Worm (Caenorhabditis elegans) whole organism, L4 larva: ENCODE results near the gene rsp-6.
A peak's percentile ranks its signal among the peaks of the same experiment; 100 is the strongest.

ENCODE experiments used
- T26A8.4 ChIP-seq: fragments of 200-800 bp; sonication (Bioruptor generic); IDR thresholded peaks from 2 replicates; pipeline ENCODE4 v1.3.6; 2022; ENCODE audit warnings: missing genetic modification characterization, missing compliant biosample characterization
- Y105C5A.15 ChIP-seq: fragments of 200-800 bp; sonication (Bioruptor generic); IDR thresholded peaks from 2 replicates; pipeline ENCODE4 v1.3.6; 2022; ENCODE audit warnings: missing genetic modification characterization, missing compliant biosample characterization
- aha-1 ChIP-seq: fragments of 150-350 bp; peaks from one replicate; lab custom pipeline; 2014; ENCODE audit warnings: missing biosample characterization, missing genetic modification characterization
- arid-1 ChIP-seq: fragments of 200-800 bp; sonication (Bioruptor generic); conservative IDR thresholded peaks from 2 replicates; pipeline ENCODE4 v1.3.6; 2022; ENCODE audit warnings: missing genetic modification reagents, missing genetic modification characterization, missing compliant biosample characterization
- ceh-20 ChIP-seq: fragments of 200-800 bp; sonication (Bioruptor generic); IDR thresholded peaks from 2 replicates; pipeline ENCODE4 v1.3.6; 2022; ENCODE audit warnings: missing genetic modification reagents, missing genetic modification characterization, missing compliant biosample characterization
- ceh-28 ChIP-seq: fragments of 150-350 bp; optimal IDR thresholded peaks from 2 replicates; lab custom pipeline; 2014; ENCODE audit warnings: missing biosample characterization, missing genetic modification reagents, missing genetic modification characterization
- ceh-32 ChIP-seq: sonication (generic microtip); optimal IDR thresholded peaks from 2 replicates; lab custom pipeline; 2016; ENCODE audit warnings: mild to moderate bottlenecking, missing genetic modification characterization, missing compliant biosample characterization; ENCODE audit not compliant: poor library complexity
- ceh-62 ChIP-seq: sonication (generic microtip); optimal IDR thresholded peaks from 2 replicates; lab custom pipeline; 2017; ENCODE audit warnings: missing biosample characterization, missing genetic modification characterization
- ces-1 ChIP-seq: fragments of 150-350 bp; sonication (generic microtip); optimal IDR thresholded peaks from 4 replicates; lab custom pipeline; 2014; ENCODE audit warnings: missing biosample characterization, missing genetic modification reagents, missing genetic modification characterization
- ctbp-1 ChIP-seq: fragments of 200-800 bp; sonication (Bioruptor generic); IDR thresholded peaks from 2 replicates; pipeline ENCODE4 v1.3.6; 2022; ENCODE audit warnings: missing genetic modification reagents, missing genetic modification characterization, missing compliant biosample characterization
- daf-16 ChIP-seq, 3 experiments: sonication (generic microtip); optimal IDR thresholded peaks; 2 replicates each; lab custom pipeline; 2016 to 2017; ENCODE audit warnings: missing genetic modification characterization in 3 of 3, missing genetic modification reagents in 3 of 3, mild to moderate bottlenecking in 2 of 3, missing compliant biosample characterization in 2 of 3, missing biosample characterization in 1 of 3, moderate library complexity in 1 of 3
- daf-19 ChIP-seq: fragments of 200-800 bp; sonication (Bioruptor generic); conservative IDR thresholded peaks from 2 replicates; pipeline ENCODE4 v1.3.6; 2022; ENCODE audit warnings: missing genetic modification characterization, missing compliant biosample characterization
- dmd-9 ChIP-seq: fragments of 200-800 bp; sonication (Bioruptor generic); IDR thresholded peaks from 2 replicates; pipeline ENCODE4 v1.3.6; 2022; ENCODE audit warnings: missing genetic modification reagents, missing genetic modification characterization, missing compliant biosample characterization
- dpl-1 ChIP-seq: fragments of 150-350 bp; optimal IDR thresholded peaks from 2 replicates; lab custom pipeline; 2014; ENCODE audit warnings: missing biosample characterization, missing genetic modification reagents, missing genetic modification characterization
- duxl-1 ChIP-seq: sonication (generic microtip); optimal IDR thresholded peaks from 2 replicates; lab custom pipeline; 2016; ENCODE audit warnings: mild to moderate bottlenecking, missing genetic modification characterization, moderate library complexity, missing compliant biosample characterization; ENCODE audit not compliant: poor library complexity
- dve-1 ChIP-seq: sonication (generic microtip); optimal IDR thresholded peaks from 2 replicates; lab custom pipeline; 2017; ENCODE audit warnings: antibody characterized with exemption, mild to moderate bottlenecking, missing genetic modification characterization, missing compliant biosample characterization; ENCODE audit not compliant: insufficient read depth
- fkh-10 ChIP-seq: fragments of 150-350 bp; optimal IDR thresholded peaks from 2 replicates; lab custom pipeline; 2014; ENCODE audit warnings: missing biosample characterization, missing genetic modification reagents, missing genetic modification characterization
- hlh-11 ChIP-seq: fragments of 200-800 bp; sonication (Bioruptor generic); optimal IDR thresholded peaks from 2 replicates; lab custom pipeline; 2018; ENCODE audit warnings: mild to moderate bottlenecking, missing genetic modification characterization, missing compliant biosample characterization
- hlh-30 ChIP-seq: sonication (generic microtip); optimal IDR thresholded peaks from 2 replicates; lab custom pipeline; 2017; ENCODE audit warnings: antibody characterized with exemption, mild to moderate bottlenecking, missing genetic modification characterization, missing compliant biosample characterization; ENCODE audit not compliant: insufficient read depth
- hmg-1.1 ChIP-seq: fragments of 200-800 bp; sonication (Bioruptor generic); IDR thresholded peaks from 2 replicates; pipeline ENCODE4 v1.3.6; 2022; ENCODE audit warnings: missing genetic modification reagents, missing genetic modification characterization, missing compliant biosample characterization
- lin-1 ChIP-seq: fragments of 200-800 bp; sonication (Bioruptor generic); IDR thresholded peaks from 2 replicates; pipeline ENCODE4 v1.3.6; 2022; ENCODE audit warnings: missing genetic modification reagents, missing genetic modification characterization, missing compliant biosample characterization
- lin-38 ChIP-seq: fragments of 200-800 bp; sonication (Bioruptor generic); IDR thresholded peaks from 2 replicates; pipeline ENCODE4 v1.3.6; 2022; ENCODE audit warnings: missing genetic modification reagents, missing genetic modification characterization, missing compliant biosample characterization
- lsy-2 ChIP-seq, 2 experiments: fragments of 150-350 bp in 1 of 2; sonication (generic microtip) in 1 of 2; optimal IDR thresholded peaks; 2 replicates each; lab custom pipeline; 2014 to 2017; ENCODE audit warnings: missing biosample characterization in 2 of 2, missing genetic modification characterization in 2 of 2
- mdl-1 ChIP-seq, 2 experiments: fragments of 150-350 bp in 1 of 2; sonication (generic microtip) in 1 of 2; optimal IDR thresholded peaks; 2 replicates each; lab custom pipeline; 2014 to 2017; ENCODE audit warnings: missing biosample characterization in 2 of 2, missing genetic modification characterization in 2 of 2
- mep-1 ChIP-seq: fragments of 150-350 bp; sonication (generic microtip); optimal IDR thresholded peaks from 3 replicates; lab custom pipeline; 2014; ENCODE audit warnings: missing biosample characterization, missing genetic modification characterization
- mxl-3 ChIP-seq: fragments of 200-800 bp; sonication (Bioruptor generic); optimal IDR thresholded peaks from 2 replicates; lab custom pipeline; 2018; ENCODE audit warnings: mild to moderate bottlenecking, missing genetic modification characterization, missing compliant biosample characterization
- nhr-102 ChIP-seq: sonication (generic microtip); optimal IDR thresholded peaks from 2 replicates; lab custom pipeline; 2016; ENCODE audit warnings: mild to moderate bottlenecking, missing genetic modification characterization, moderate library complexity, missing compliant biosample characterization
- nhr-11 ChIP-seq: fragments of 150-350 bp; optimal IDR thresholded peaks from 2 replicates; lab custom pipeline; 2014; ENCODE audit warnings: missing biosample characterization, missing genetic modification characterization
- nhr-28 ChIP-seq: fragments of 150-350 bp; optimal IDR thresholded peaks from 2 replicates; lab custom pipeline; 2014; ENCODE audit warnings: missing biosample characterization, missing genetic modification characterization
- nhr-77 ChIP-seq: fragments of 150-350 bp; optimal IDR thresholded peaks from 2 replicates; lab custom pipeline; 2014; ENCODE audit warnings: missing biosample characterization, missing genetic modification characterization
- pha-4 ChIP-seq, 2 experiments: fragments of 150-350 bp in 1 of 2; fragments of 200-800 bp in 1 of 2; sonication (Bioruptor generic) in 1 of 2; IDR thresholded peaks in 1 of 2; optimal IDR thresholded peaks in 1 of 2; 2 replicates each; pipeline versions ENCODE4 v1.3.6 to Lab custom; 2014 to 2022; ENCODE audit warnings: missing genetic modification characterization in 2 of 2, missing genetic modification reagents in 2 of 2, missing biosample characterization in 1 of 2, missing compliant biosample characterization in 1 of 2
- php-3 ChIP-seq: fragments of 200-800 bp; sonication (Bioruptor generic); IDR thresholded peaks from 2 replicates; pipeline ENCODE4 v1.3.6; 2022; ENCODE audit warnings: missing genetic modification reagents, missing genetic modification characterization, missing compliant biosample characterization
- rbr-2 ChIP-seq: sonication (generic microtip); optimal IDR thresholded peaks from 2 replicates; lab custom pipeline; 2016; ENCODE audit warnings: missing genotype, missing genetic modification characterization, missing compliant biosample characterization
- saeg-2 ChIP-seq: fragments of 200-800 bp; sonication (Bioruptor generic); IDR thresholded peaks from 2 replicates; pipeline ENCODE4 v1.3.6; 2022; ENCODE audit warnings: missing genetic modification reagents, missing genetic modification characterization, missing compliant biosample characterization
- snpc-1.2 ChIP-seq: fragments of 200-800 bp; sonication (Bioruptor generic); IDR thresholded peaks from 2 replicates; pipeline ENCODE4 v1.3.6; 2022; ENCODE audit warnings: missing genetic modification reagents, missing genetic modification characterization, missing compliant biosample characterization
- snpc-4 ChIP-seq: fragments of 150-350 bp; optimal IDR thresholded peaks from 2 replicates; lab custom pipeline; 2014; ENCODE audit warnings: missing biosample characterization, missing genetic modification characterization
- tra-1 ChIP-seq: fragments of 200-800 bp; sonication (Bioruptor generic); IDR thresholded peaks from 2 replicates; pipeline ENCODE4 v1.3.6; 2022; ENCODE audit warnings: missing genetic modification reagents, missing genetic modification characterization, missing compliant biosample characterization
- ztf-11 ChIP-seq: fragments of 150-350 bp; optimal IDR thresholded peaks from 2 replicates; lab custom pipeline; 2014; ENCODE audit warnings: missing biosample characterization, missing genetic modification characterization

Gene rsp-6

ce11 chrIV:7815683-7816183 lies 24.7 kb upstream of the rsp-6 start, which contains the start of gene cdgs-1:
cdgs-1 (minus strand) TSS chrIV:7815733.
- no peak for TF ChIP-seq pha-4 (GFP tag; IDR thresholded peaks at IDR 0.05; lab: Robert Waterston, UW)
- peak; percentile 26 for TF ChIP-seq pha-4 (tag; optimal IDR thresholded peaks at IDR 0.05; lab: Kevin White, UChicago)
- 0 out of 2 replicates have a peak, but pooled peaks have one; percentile 40 for TF ChIP-seq hmg-1.1
- 0 out of 2 replicates have a peak, but pooled peaks have one; percentile 8 for TF ChIP-seq lin-38 (GFP tag; lab: Robert Waterston, UW)
- TF ChIP-seq Y105C5A.15 (GFP tag; lab: Robert Waterston, UW) = no peak
- TF ChIP-seq daf-16 (GFP tag; optimal IDR thresholded peaks at IDR 0.05; lab: Kevin White, UChicago) = no peak
- peak; percentile 94 for TF ChIP-seq daf-16 (tag; optimal IDR thresholded peaks at IDR 0.05; lab: Kevin White, UChicago)
- peak in 1 of 2 experiments; percentile 57 for TF ChIP-seq lsy-2 (tag; optimal IDR thresholded peaks at IDR 0.05; lab: Kevin White, UChicago)
- TF ChIP-seq mxl-3 = peak; percentile 74
- TF ChIP-seq ctbp-1 = peak; percentile 23; the same call in 1 of the 2 replicates
- TF ChIP-seq mep-1 = peak; percentile 48
- no peak for TF ChIP-seq snpc-4
- no peak for TF ChIP-seq saeg-2 (GFP tag; lab: Robert Waterston, UW)
- peak; percentile 44 for TF ChIP-seq nhr-11 (tag; lab: Kevin White, UChicago)
- TF ChIP-seq duxl-1 (tag; lab: Kevin White, UChicago) = no peak
- peak; percentile 51 for TF ChIP-seq fkh-10 (GFP tag; lab: Kevin White, UChicago)
- peak; percentile 42 for TF ChIP-seq rbr-2 (tag; lab: Kevin White, UChicago)
- peak; percentile 59 to 90 for TF ChIP-seq mdl-1 (tag; optimal IDR thresholded peaks at IDR 0.05; lab: Kevin White, UChicago)
- peak; percentile 8 for TF ChIP-seq dve-1 (tag; lab: Kevin White, UChicago)
- TF ChIP-seq hlh-30 (tag; lab: Kevin White, UChicago) = peak; percentile 96
- TF ChIP-seq hlh-11 (tag; lab: Kevin White, UChicago) = peak; percentile 72
- no peak for TF ChIP-seq ztf-11 (tag; lab: Kevin White, UChicago)
- TF ChIP-seq nhr-77 (tag; lab: Kevin White, UChicago) = peak; percentile 38
- TF ChIP-seq ces-1 (GFP tag; lab: Kevin White, UChicago) = peak; percentile 40
- peak; percentile 64 for TF ChIP-seq nhr-28
- TF ChIP-seq ceh-28 (tag; lab: Kevin White, UChicago) = no peak
- peak; percentile 44 for TF ChIP-seq dpl-1 (GFP tag; lab: Kevin White, UChicago)

ce11 chrIV:7812709-7813108 lies 21.7 kb upstream of the rsp-6 start, which contains the start of gene zgpa-1:
zgpa-1 (minus strand) TSS chrIV:7812809.
- TF ChIP-seq dve-1 (tag; lab: Kevin White, UChicago) (peak; percentile 2), aha-1 (tag; lab: Kevin White, UChicago) (peak; percentile 88), ceh-32 (no peak)

ce11 chrIV:7808583-7808982 lies 17.6 kb upstream of the rsp-6 start, which contains the start of gene C33H5.1:
C33H5.1 (plus strand) TSS chrIV:7808912.
- TF ChIP-seq aha-1 (tag; lab: Kevin White, UChicago) = peak; percentile 70
- TF ChIP-seq snpc-1.2 (GFP tag; lab: Robert Waterston, UW) = no peak

- TF ChIP-seq dmd-9 (GFP tag; lab: Robert Waterston, UW) (no peak), lin-1 (GFP tag; lab: Robert Waterston, UW) (no peak), ceh-62 (tag; lab: Kevin White, UChicago) (no peak), ceh-20 (GFP tag; lab: Robert Waterston, UW) (no peak), arid-1 (GFP tag; lab: Robert Waterston, UW) (no peak), dve-1 (tag; lab: Kevin White, UChicago) (no peak), T26A8.4 (no peak), daf-19 (GFP tag; lab: Robert Waterston, UW) (no peak), nhr-11 (tag; lab: Kevin White, UChicago) (no peak), daf-16 (GFP tag; optimal IDR thresholded peaks at IDR 0.05; lab: Kevin White, UChicago) (no peak), daf-16 (tag; optimal IDR thresholded peaks at IDR 0.05; lab: Kevin White, UChicago) (no peak), php-3 (GFP tag; lab: Robert Waterston, UW) (no peak), tra-1 (GFP tag; lab: Robert Waterston, UW) (no peak), ceh-28 (tag; lab: Kevin White, UChicago) (no peak), nhr-102 (no peak), hmg-1.1 (no peak)
- TF ChIP-seq, all 104 proteins: peak for 0
Observed at ce11 chrIV:7804740-7805139, 13.7 kb upstream of the rsp-6 start, which contains the start of gene C33H5.2. C33H5.2 (plus strand) TSS chrIV:7805040.
